Worm (Caenorhabditis elegans) whole organism, L3 larva: ENCODE measurements around the gene T08D10.4.
A peak's percentile ranks its signal among the peaks of the same experiment; 100 is the strongest.
"Not testable (repeated sequence)": the region's sequence is repeated elsewhere in the genome, so short reads cannot be mapped to it uniquely, and the experiment has no call there.

Experiments
- R02D3.7 ChIP-seq: fragments of 150-350 bp; optimal IDR thresholded peaks from 2 replicates; lab custom pipeline; 2014; ENCODE audit warnings: missing biosample characterization, missing genetic modification characterization
- aly-2 ChIP-seq: fragments of 150-350 bp; optimal IDR thresholded peaks from 2 replicates; lab custom pipeline; 2014; ENCODE audit warnings: missing biosample characterization, missing genetic modification characterization
- ama-1 ChIP-seq: fragments of 150-350 bp; optimal IDR thresholded peaks from 2 replicates; lab custom pipeline; 2018
- ceh-16 ChIP-seq: sonication (generic microtip); optimal IDR thresholded peaks from 2 replicates; lab custom pipeline; 2017; ENCODE audit warnings: missing biosample characterization, missing genetic modification characterization
- ceh-28 ChIP-seq: fragments of 150-350 bp; optimal IDR thresholded peaks from 2 replicates; lab custom pipeline; 2014; ENCODE audit warnings: missing biosample characterization, missing genetic modification reagents, missing genetic modification characterization
- elt-1 ChIP-seq: fragments of 150-350 bp; optimal IDR thresholded peaks from 2 replicates; lab custom pipeline; 2014; ENCODE audit warnings: missing biosample characterization, missing genetic modification characterization
- elt-2 ChIP-seq: sonication (generic microtip); optimal IDR thresholded peaks from 2 replicates; lab custom pipeline; 2016; ENCODE audit warnings: missing genetic modification reagents, mild to moderate bottlenecking, missing genetic modification characterization, missing compliant biosample characterization
- elt-3 ChIP-seq, 3 experiments: fragments of 150-350 bp in 1 of 3; sonication (generic microtip) in 2 of 3; optimal IDR thresholded peaks; 2 replicates in 2 of 3; 4 replicates in 1 of 3; lab custom pipeline; 2014 to 2017; ENCODE audit warnings: missing biosample characterization in 3 of 3, missing genetic modification characterization in 3 of 3
- fkh-10 ChIP-seq: sonication (generic microtip); optimal IDR thresholded peaks from 2 replicates; lab custom pipeline; 2017; ENCODE audit warnings: missing biosample characterization, missing genetic modification reagents, missing genetic modification characterization
- fos-1 ChIP-seq: fragments of 150-350 bp; optimal IDR thresholded peaks from 2 replicates; lab custom pipeline; 2014; ENCODE audit warnings: missing biosample characterization, missing genetic modification characterization
- jun-1 ChIP-seq: fragments of 150-350 bp; optimal IDR thresholded peaks from 2 replicates; lab custom pipeline; 2014; ENCODE audit warnings: missing biosample characterization, missing genetic modification reagents, missing genetic modification characterization
- lin-15B ChIP-seq: fragments of 150-350 bp; optimal IDR thresholded peaks from 2 replicates; lab custom pipeline; 2014; ENCODE audit warnings: missing biosample characterization, missing genetic modification characterization
- lsy-12 ChIP-seq: sonication (generic microtip); optimal IDR thresholded peaks from 2 replicates; lab custom pipeline; 2016; ENCODE audit warnings: mild to moderate bottlenecking, missing genetic modification characterization, missing compliant biosample characterization
- mdl-1 ChIP-seq: fragments of 150-350 bp; optimal IDR thresholded peaks from 2 replicates; lab custom pipeline; 2014; ENCODE audit warnings: missing biosample characterization, missing genetic modification characterization
- mml-1 ChIP-seq: fragments of 150-350 bp; sonication (generic microtip); optimal IDR thresholded peaks from 3 replicates; lab custom pipeline; 2014; ENCODE audit warnings: missing biosample characterization, missing genetic modification characterization
- nfya-1 ChIP-seq: sonication (generic microtip); optimal IDR thresholded peaks from 2 replicates; lab custom pipeline; 2017; ENCODE audit warnings: missing genetic modification characterization, mild to moderate bottlenecking, missing compliant biosample characterization, antibody characterized with exemption, moderate library complexity; ENCODE audit not compliant: insufficient read depth
- nhr-11 ChIP-seq: fragments of 150-350 bp; optimal IDR thresholded peaks from 2 replicates; lab custom pipeline; 2014; ENCODE audit warnings: missing biosample characterization, missing genetic modification characterization
- nhr-12 ChIP-seq: fragments of 150-350 bp; optimal IDR thresholded peaks from 2 replicates; lab custom pipeline; 2014; ENCODE audit warnings: missing biosample characterization, missing genetic modification characterization
- nhr-23 ChIP-seq: fragments of 150-350 bp; optimal IDR thresholded peaks from 2 replicates; lab custom pipeline; 2014; ENCODE audit warnings: missing biosample characterization, missing genetic modification reagents, missing genetic modification characterization
- nhr-25 ChIP-seq: sonication (generic microtip); optimal IDR thresholded peaks from 2 replicates; lab custom pipeline; 2017; ENCODE audit warnings: missing biosample characterization, missing genetic modification characterization
- nhr-43 ChIP-seq: sonication (generic microtip); optimal IDR thresholded peaks from 2 replicates; lab custom pipeline; 2016; ENCODE audit warnings: mild to moderate bottlenecking, missing genetic modification characterization, missing compliant biosample characterization; ENCODE audit not compliant: poor library complexity, severe bottlenecking
- nhr-67 ChIP-seq: fragments of 150-350 bp; optimal IDR thresholded peaks from 2 replicates; lab custom pipeline; 2014; ENCODE audit warnings: missing biosample characterization, missing genetic modification characterization
- pha-4 ChIP-seq: fragments of 150-350 bp; optimal IDR thresholded peaks from 2 replicates; lab custom pipeline; 2014; ENCODE audit warnings: missing biosample characterization, missing genetic modification reagents, missing genetic modification characterization
- pqm-1 ChIP-seq: fragments of 150-350 bp; optimal IDR thresholded peaks from 2 replicates; lab custom pipeline; 2017; ENCODE audit warnings: missing biosample characterization, missing genetic modification characterization, inconsistent platforms
- sea-2 ChIP-seq: fragments of 150-350 bp; sonication (generic microtip); optimal IDR thresholded peaks from 4 replicates; lab custom pipeline; 2014; ENCODE audit warnings: missing biosample characterization, missing genetic modification reagents, missing genetic modification characterization
- snpc-4 ChIP-seq: fragments of 150-350 bp; optimal IDR thresholded peaks from 2 replicates; lab custom pipeline; 2014; ENCODE audit warnings: missing biosample characterization, missing genetic modification characterization
- tbx-2 ChIP-seq: sonication (generic microtip); optimal IDR thresholded peaks from 2 replicates; lab custom pipeline; 2016; ENCODE audit warnings: mild to moderate bottlenecking, missing genetic modification characterization, missing compliant biosample characterization
- unc-39 ChIP-seq: sonication (generic microtip); optimal IDR thresholded peaks from 4 replicates; lab custom pipeline; 2017; ENCODE audit warnings: missing biosample characterization, missing genetic modification characterization
- ztf-4 ChIP-seq: fragments of 150-350 bp; optimal IDR thresholded peaks from 2 replicates; lab custom pipeline; 2014; ENCODE audit warnings: missing biosample characterization, missing genetic modification characterization

The T08D10.4 gene

ce11 chrX:11964555-11964954, 11.4 kb upstream of the T08D10.4 start:
- TF ChIP-seq jun-1 (tag; lab: Kevin White, UChicago) = no peak
- peak; percentile 83 for TF ChIP-seq elt-2 (tag; lab: Kevin White, UChicago)
- peak in 1 of 3 experiments; percentile 19 for TF ChIP-seq elt-3 (tag; optimal IDR thresholded peaks at IDR 0.05; lab: Kevin White, UChicago)
- TF ChIP-seq nhr-43 (tag; lab: Kevin White, UChicago) = peak; percentile 10
- no peak for TF ChIP-seq pha-4 (tag; lab: Kevin White, UChicago)
- no peak for TF ChIP-seq fkh-10 (GFP tag; lab: Kevin White, UChicago)
- TF ChIP-seq fos-1 = peak; percentile 40
- TF ChIP-seq lsy-12 = no peak
- peak; percentile 0 for TF ChIP-seq nfya-1 (tag; lab: Kevin White, UChicago)
- peak; percentile 93 for TF ChIP-seq pqm-1 (tag; lab: Kevin White, UChicago)

ce11 chrX:11963659-11964058, 10.5 kb upstream of the T08D10.4 start:
- TF ChIP-seq nhr-23 (tag; lab: Kevin White, UChicago) (peak; percentile 27), nhr-25 (tag; lab: Kevin White, UChicago) (peak; percentile 47), elt-1 (tag; lab: Kevin White, UChicago) (peak; percentile 74), pha-4 (tag; lab: Kevin White, UChicago) (no peak)
- TF ChIP-seq, all 47 proteins: peak for 3

- TF ChIP-seq pqm-1 (tag; lab: Kevin White, UChicago) = peak; percentile 54
- TF ChIP-seq jun-1 (tag; lab: Kevin White, UChicago) = peak; percentile 33
- TF ChIP-seq ceh-16 (tag; lab: Kevin White, UChicago) = no peak
- no peak for TF ChIP-seq snpc-4 (tag; lab: Kevin White, UChicago)
- no peak for TF ChIP-seq nfya-1 (tag; lab: Kevin White, UChicago)
- no peak for TF ChIP-seq ceh-28
- TF ChIP-seq elt-2 (tag; lab: Kevin White, UChicago) = peak; percentile 94
- no peak for TF ChIP-seq ama-1 (lab: Kevin White, UChicago)
- peak in 2 of 3 experiments; percentile 22 to 68 for TF ChIP-seq elt-3 (tag; optimal IDR thresholded peaks at IDR 0.05; lab: Kevin White, UChicago)
- TF ChIP-seq, all 47 proteins: peak for 4
Measured at ce11 chrX:11962050-11962788, 9.1 kb upstream of the T08D10.4 start.

ce11 chrX:11961103-11961502, 8.0 kb upstream of the T08D10.4 start, which contains the start of gene C49F5.13:
Gene C49F5.13, plus strand, starts transcription at chrX:11961403.
- not testable (repeated sequence) for TF ChIP-seq nhr-25, lin-15B, nhr-43 (tag; lab: Kevin White, UChicago)

ce11 chrX:11959838-11960237, 6.7 kb upstream of the T08D10.4 start, which contains the start of gene C49F5.8:
Gene C49F5.8, plus strand, starts transcription at chrX:11960138.
- TF ChIP-seq ztf-4 (tag; lab: Kevin White, UChicago) = no peak
- no peak for TF ChIP-seq unc-39
- no peak for TF ChIP-seq nhr-11 (tag; lab: Kevin White, UChicago)

ce11 chrX:11957246-11957645, 4.1 kb upstream of the T08D10.4 start, which contains the start of gene T08D10.5:
Gene T08D10.5, plus strand, starts transcription at chrX:11957546.
- TF ChIP-seq nhr-12 (tag; lab: Kevin White, UChicago) (no peak), lsy-12 (no peak), aly-2 (tag; lab: Kevin White, UChicago) (no peak), nhr-23 (tag; lab: Kevin White, UChicago) (no peak)
- TF ChIP-seq, all 47 proteins: peak for 0

- TF ChIP-seq tbx-2 (tag; lab: Kevin White, UChicago) = no peak
- TF ChIP-seq nhr-67 (tag; lab: Kevin White, UChicago) = no peak
- TF ChIP-seq pqm-1 (tag; lab: Kevin White, UChicago) = no peak
- no peak for TF ChIP-seq sea-2 (GFP tag; lab: Kevin White, UChicago)
- no peak for TF ChIP-seq elt-2 (tag; lab: Kevin White, UChicago)
- TF ChIP-seq elt-1 (tag; lab: Kevin White, UChicago) = no peak
- TF ChIP-seq nhr-25 (tag; lab: Kevin White, UChicago) = no peak
- no peak for TF ChIP-seq mdl-1 (tag; lab: Kevin White, UChicago)
- no peak for TF ChIP-seq R02D3.7
- TF ChIP-seq mml-1 (tag; lab: Kevin White, UChicago) = no peak
Measured at ce11 chrX:11955125-11955524, 2.0 kb upstream of the T08D10.4 start, which contains the start of gene T08D10.3. Gene T08D10.3, plus strand, starts transcription at chrX:11955425.
